Worm (Caenorhabditis elegans) whole organism, L4/young adult: ENCODE data around the gene nlp-5.

Experiments used
- W03F9.2 ChIP-seq: fragments of 150-350 bp; optimal IDR thresholded peaks from 2 replicates; lab custom pipeline; 2014; ENCODE audit warnings: missing biosample characterization, missing genetic modification characterization
- dao-5 ChIP-seq: sonication (generic microtip); optimal IDR thresholded peaks from 2 replicates; lab custom pipeline; 2016; ENCODE audit warnings: missing genotype, missing genetic modification characterization, moderate library complexity, missing compliant biosample characterization
- him-1 ChIP-seq: sonication (generic microtip); optimal IDR thresholded peaks from 2 replicates; lab custom pipeline; 2016; ENCODE audit warnings: missing genotype, missing genetic modification reagents, missing genetic modification characterization, missing compliant biosample characterization

The nlp-5 gene

DNA sequence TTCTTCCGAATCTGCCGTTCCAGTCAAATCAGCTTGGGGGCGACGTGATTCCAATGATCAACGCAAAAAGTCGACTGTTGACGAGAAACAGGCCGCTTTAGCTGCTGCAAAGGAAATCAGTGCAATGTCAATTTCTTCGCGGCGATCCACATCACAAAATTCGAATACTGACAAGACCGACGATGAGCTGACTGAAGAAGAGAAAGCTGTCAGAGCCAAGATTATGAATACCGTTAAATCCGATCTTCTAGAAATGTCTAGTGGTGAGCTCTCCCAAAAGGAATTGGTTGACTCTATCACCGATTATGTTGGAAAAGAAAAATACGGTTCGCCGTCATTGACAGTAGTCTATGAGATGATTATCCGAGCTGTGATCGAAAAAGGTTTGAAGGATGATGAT is 18.0 kb upstream of the nlp-5 start:
- no peak for TF ChIP-seq W03F9.2
- no peak for TF ChIP-seq him-1 (tag; lab: Kevin White, UChicago)
- TF ChIP-seq dao-5 (tag; lab: Kevin White, UChicago) = no peak

DNA sequence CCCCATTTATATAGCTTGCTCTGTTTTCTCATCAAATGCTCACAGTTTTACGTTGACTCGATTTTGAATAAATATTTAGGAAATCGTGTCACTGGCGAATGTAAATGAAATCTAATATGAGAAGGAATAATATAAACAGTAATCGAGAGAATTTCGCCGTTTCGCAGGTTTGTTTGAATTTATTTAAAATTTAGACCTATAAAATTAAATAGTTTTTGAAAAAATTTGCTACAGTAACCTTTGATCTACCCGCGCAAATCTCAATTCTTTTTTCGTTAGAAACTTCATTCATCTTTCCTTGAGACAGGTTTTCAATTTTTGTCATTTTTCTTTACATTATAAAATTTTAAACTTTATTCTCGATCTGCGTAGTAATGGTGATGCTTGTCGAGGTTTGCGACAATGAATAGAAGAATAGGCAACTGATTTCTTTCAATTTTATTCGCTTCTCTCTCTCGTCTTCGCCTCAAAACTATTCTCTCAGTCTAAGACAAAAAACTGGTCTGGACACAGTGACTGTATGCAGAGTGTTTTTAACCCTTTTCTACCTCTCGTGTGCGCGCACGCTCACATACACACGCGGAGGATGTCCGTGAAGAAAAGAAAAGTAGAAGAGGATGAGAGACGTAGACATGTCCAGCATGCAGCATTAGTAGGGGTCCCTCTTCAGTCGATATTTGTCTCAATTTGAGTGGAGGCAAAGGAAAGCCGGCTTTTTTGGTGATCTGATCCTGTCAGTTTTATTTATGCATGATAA is 15.8 kb upstream of the nlp-5 start, which contains the start of gene dab-1:
TSS of gene dab-1 (plus strand) at position 78 of the 757 bp plus-strand sequence.
- TF ChIP-seq dao-5 (tag; lab: Kevin White, UChicago) (no peak), him-1 (tag; lab: Kevin White, UChicago) (peak; percentile 21), W03F9.2 (no peak)

DNA sequence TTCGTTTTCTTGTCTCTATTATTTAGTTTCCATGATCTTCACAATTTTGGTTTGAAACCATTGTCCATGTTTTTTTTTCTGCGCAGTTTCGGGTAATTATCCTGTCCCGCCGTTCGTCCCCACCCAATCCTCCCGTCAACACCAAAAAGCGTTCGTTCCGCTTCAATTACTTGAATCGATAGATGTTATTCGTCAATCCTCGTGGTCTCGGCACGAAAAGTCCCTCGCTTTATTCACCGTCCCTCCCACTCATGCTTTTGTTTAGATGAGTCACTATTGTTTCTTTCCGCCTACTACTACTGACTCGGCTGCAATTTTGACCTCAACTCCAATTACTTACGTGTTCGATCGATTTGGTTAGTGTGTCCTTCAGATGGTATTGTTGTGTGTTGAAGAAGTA is 14.8 kb upstream of the nlp-5 start:
- no peak for TF ChIP-seq dao-5 (tag; lab: Kevin White, UChicago)
- TF ChIP-seq W03F9.2 = no peak
- no peak for TF ChIP-seq him-1 (tag; lab: Kevin White, UChicago)

DNA sequence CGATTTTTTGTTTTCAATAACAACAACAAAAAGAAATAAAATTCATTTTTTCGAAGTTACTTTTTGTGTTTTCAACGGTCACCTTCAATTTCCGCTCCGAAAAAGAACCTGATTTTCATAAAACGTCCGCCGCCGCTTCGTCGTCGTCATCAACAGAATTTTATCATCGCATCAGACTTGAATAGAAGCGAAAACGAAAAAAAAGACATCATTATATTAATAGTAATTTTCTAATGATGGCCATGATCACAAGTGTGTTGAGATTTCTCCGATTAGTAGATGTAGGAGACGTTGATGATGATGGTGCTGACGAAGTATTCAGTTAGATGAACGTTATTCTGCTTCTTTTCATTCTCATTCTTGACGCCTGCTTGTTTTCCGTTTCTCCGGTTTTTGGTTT is 14.3 kb upstream of the nlp-5 start:
- no peak for TF ChIP-seq W03F9.2
- no peak for TF ChIP-seq him-1 (tag; lab: Kevin White, UChicago)
- TF ChIP-seq dao-5 (tag; lab: Kevin White, UChicago) = no peak

DNA sequence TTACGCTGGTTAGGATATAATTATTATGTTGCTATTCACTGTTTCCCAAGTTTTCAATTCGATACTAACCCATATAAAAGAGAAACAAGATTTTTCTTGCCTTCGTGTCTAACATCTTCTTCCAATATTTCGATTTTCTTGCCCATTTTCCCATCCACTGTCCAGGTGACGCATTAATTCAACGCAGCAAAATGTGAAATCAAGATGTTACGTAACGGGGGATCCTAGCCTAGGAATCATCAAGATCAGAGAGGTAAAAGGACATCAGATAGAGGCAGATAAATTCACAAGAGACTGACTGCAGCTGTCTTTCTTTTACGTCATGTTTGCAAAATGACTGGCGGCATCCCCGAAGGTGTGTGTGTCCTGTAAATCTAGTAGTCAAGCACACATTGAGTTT is 13.6 kb upstream of the nlp-5 start:
- no peak for TF ChIP-seq W03F9.2
- TF ChIP-seq dao-5 (tag; lab: Kevin White, UChicago) = no peak

DNA sequence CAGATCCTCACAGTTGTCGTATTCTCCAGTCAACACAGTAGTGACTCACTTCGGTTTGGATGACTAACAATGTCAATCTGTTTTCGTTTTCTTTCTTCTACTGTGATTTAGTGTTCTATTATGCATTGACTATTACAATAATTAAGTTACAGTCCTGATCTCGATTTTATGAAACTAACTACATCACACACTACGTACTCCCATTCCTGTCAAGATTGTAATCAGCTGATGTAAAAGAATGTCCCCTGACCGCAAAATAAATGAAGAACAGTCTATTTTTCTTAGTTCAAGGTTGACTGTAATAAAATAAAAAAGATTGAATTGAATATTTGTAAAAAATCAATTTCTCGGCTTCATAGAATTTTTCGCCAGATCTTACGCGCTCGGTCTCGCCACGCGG is 12.9 kb upstream of the nlp-5 start:
- TF ChIP-seq W03F9.2 (no peak), dao-5 (tag; lab: Kevin White, UChicago) (no peak), him-1 (tag; lab: Kevin White, UChicago) (no peak)

DNA sequence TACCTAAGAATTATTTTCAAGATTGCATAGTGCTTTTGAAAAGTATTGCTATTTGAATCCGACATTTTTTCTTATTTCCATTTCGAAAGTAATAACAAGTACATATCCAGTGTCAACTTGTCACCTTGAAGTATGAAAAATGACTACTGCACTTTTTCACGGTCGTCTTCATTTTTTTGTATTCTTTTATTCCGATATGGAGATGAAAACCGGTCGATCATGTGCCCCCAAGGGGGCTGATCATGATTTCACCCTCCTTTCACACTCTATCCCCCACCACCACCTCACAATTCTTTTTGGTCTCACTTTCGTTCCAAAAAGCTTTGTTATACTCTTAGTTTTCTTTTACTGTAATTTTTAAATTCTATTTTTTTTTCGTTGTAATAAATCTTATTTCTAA is 12.3 kb upstream of the nlp-5 start:
- TF ChIP-seq dao-5 (tag; lab: Kevin White, UChicago) (no peak), him-1 (tag; lab: Kevin White, UChicago) (no peak), W03F9.2 (no peak)

DNA sequence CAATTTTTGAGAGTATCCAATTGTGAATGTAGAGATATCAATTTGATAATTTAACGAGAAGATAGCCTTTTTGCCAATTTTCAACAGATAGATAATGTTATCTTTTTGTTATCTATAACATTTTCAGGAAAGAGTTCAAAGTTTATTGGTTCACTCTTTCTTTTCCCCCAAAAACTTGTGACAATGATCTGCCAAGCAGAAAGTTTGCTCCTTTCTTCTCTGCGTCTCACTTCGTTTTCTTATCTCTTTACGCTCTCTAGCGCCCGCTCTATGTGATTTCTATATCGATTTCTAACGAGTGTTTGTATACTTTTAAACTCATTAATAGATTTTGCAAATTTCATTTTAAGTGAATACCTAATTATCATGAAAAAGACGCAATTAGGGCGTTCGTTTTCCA is 11.8 kb upstream of the nlp-5 start:
- TF ChIP-seq W03F9.2 (no peak), him-1 (tag; lab: Kevin White, UChicago) (no peak), dao-5 (tag; lab: Kevin White, UChicago) (no peak)

DNA sequence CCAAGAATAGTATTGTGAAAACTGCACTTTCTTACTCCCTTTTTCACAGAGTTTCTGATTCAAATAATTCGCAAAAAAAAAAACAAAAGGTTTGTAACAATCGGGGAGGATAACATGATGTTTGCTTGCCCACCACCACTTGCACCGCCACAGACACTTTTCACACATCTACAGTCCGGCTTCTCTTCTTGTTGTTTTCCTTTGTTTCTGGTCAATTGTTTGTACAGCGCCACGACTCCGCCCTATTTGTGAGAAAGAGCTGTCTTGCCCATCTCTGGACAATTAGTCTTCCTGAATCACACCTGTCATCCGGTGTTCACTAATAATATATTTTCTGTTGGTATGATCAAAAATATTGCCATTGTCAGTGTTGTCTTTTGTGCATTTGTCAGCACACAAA is 7.3 kb upstream of the nlp-5 start, which contains the start of gene M110.9:
TSS of gene M110.9 (plus strand) at position 301 of the 400 bp plus-strand sequence.
- TF ChIP-seq W03F9.2 (no peak), him-1 (tag; lab: Kevin White, UChicago) (no peak), dao-5 (tag; lab: Kevin White, UChicago) (no peak)

DNA sequence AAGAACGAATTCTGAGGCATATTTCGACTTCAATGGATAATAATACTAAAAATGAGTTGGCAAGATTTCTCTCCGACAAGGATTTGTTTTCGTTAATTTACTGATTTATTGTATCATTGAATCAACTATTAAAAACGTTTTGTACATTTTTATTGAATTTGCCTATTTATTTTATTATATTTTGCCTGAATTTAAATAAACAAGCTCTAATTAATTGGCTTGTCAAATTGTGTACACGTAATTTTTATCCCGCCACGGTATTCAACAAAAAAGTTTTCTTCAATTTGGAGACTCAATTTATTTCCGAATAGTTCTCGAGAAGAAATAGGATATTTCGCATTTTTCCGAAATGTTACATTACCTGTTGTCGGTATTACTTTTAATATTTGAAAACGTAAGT is 5.8 kb upstream of the nlp-5 start, which contains the start of gene M110.7:
TSS of gene M110.7 (plus strand) at position 301 of the 400 bp plus-strand sequence.
- no peak for TF ChIP-seq W03F9.2
- no peak for TF ChIP-seq him-1 (tag; lab: Kevin White, UChicago)
- no peak for TF ChIP-seq dao-5 (tag; lab: Kevin White, UChicago)

DNA sequence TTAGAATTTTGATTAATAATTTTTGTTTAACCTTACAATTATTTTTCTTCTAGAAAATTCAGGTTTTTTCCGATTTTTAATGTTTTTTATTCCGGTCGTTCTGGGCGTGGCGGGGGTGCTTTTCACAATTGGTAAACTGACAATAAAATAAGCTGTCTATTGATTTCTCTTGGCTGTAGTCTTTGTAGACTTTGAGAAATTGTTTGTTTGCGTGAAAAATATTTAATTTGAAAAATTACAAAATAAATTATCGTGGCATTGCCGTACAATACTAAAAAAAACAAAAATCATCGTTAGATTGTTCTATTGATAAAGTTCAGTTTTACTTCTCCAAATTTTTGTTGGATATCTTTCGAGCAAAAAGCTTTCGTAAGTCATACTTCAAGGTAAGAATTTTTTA is 8.2 kb downstream of the nlp-5 start, which contains the start of gene F35C11.3:
TSS of gene F35C11.3 (plus strand) at position 301 of the 400 bp plus-strand sequence.
- TF ChIP-seq him-1 (tag; lab: Kevin White, UChicago) (no peak), dao-5 (tag; lab: Kevin White, UChicago) (no peak), W03F9.2 (no peak)

DNA sequence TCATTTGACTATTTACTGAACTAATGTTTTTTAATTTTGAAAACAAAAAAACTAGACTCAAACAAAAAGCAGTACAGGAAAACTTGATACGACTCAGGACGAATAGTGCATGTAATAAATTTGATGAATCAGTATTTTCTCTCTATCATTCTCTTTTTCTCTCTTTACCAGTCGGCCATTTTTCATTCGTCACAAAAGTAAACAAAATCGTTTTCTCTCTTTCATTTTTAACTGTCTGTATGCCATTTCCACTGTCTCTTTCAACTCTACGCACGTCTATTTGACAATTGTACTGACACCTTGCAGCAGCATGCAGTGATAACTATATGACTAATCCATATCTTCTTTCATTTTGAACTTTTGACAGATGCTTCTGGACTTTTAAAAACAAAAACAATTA is 10.5 kb downstream of the nlp-5 start, which contains the start of the genes F35C11.2 and F35C11.4:
TSS of gene F35C11.2 (minus strand) at position 90 of the 400 bp plus-strand sequence.
TSS of gene F35C11.4 (plus strand) at position 260 of the 400 bp plus-strand sequence.
- TF ChIP-seq him-1 (tag; lab: Kevin White, UChicago) (no peak), W03F9.2 (peak; percentile 4), dao-5 (tag; lab: Kevin White, UChicago) (no peak)

DNA sequence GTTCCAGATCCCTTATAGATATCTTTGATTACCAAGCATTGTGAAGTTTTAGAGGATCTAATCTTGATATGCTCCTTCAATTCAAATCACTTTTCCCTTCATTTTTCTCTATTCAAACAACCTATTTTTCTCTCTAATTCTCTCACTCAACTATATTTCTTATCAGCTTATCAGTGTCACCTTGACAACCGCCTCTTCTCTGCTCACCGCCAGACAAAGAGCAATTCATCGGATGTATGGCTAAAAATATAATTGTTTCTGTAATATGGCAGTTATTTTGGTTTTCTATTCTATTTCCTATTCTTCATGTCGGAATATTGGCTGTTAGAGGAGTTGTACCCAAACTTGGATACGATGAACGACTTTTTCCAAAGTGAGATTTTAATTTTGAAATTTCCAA is 11.5 kb downstream of the nlp-5 start:
- no peak for TF ChIP-seq him-1 (tag; lab: Kevin White, UChicago)
- TF ChIP-seq dao-5 (tag; lab: Kevin White, UChicago) = no peak
- TF ChIP-seq W03F9.2 = no peak

DNA sequence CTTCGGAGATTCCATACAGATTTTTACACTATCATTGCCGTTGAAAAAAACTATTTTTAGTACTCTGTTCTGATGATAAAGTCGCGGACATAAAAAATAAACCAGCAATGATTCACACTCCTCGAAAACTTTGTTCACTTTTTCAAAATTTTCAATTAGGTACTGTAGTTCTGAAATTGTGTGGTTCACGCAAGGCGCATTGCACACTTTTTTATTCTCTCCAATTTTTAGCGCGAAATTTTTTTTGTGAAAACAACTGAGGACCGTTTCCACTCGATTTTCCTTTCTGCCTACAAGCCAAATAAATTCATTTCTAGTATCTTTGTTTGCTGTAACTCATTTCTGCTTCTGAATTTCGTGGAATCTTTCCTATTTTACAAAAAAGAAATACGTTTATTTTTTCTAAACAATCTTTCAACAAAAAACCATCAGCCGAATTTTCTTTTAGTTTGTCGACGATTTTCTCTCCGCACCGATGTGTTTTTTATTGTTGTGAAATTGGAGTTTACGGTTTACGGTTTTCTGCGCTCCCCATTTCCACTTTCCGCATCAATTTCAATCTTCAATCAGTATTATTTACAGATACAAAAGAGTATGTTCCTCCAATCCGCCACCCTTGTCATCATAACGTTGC is 15.0 kb downstream of the nlp-5 start, which contains the start of gene F35C11.5:
TSS of gene F35C11.5 (plus strand) at position 584 of the 634 bp plus-strand sequence.
- TF ChIP-seq him-1 (tag; lab: Kevin White, UChicago) = no peak
- TF ChIP-seq dao-5 (tag; lab: Kevin White, UChicago) = no peak
- TF ChIP-seq W03F9.2 = no peak
